Fruit fly (Drosophila melanogaster): Measurements from ENCODE around the gene Jwa.

Gene Jwa

dm6 chr2L:18676948-18677820 is 28.3 kb downstream of the Jwa start, which contains the start of the genes Mst36Fa and CG31751 (continued):
- TF ChIP-seq slp2 (GFP tag; optimal IDR thresholded peaks at IDR 0.05) (no peak), CrebB (tag; optimal IDR thresholded peaks at IDR 0.05) (peak; percentile 91), vfl (GFP tag; optimal IDR thresholded peaks at IDR 0.05) (peak; percentile 15), Mes4 (GFP tag; optimal IDR thresholded peaks at IDR 0.05) (peak; percentile 80), exex (tag; optimal IDR thresholded peaks at IDR 0.05) (peak; percentile 78), CG16813 (GFP tag; IDR thresholded peaks at IDR 0.05; ENCODE audit: partially characterized antibody) (no peak), abd-A (tag; optimal IDR thresholded peaks at IDR 0.05) (no peak), CG34422 (GFP tag; IDR thresholded peaks at IDR 0.05) (peak; percentile 68; the same call in 1 of the 3 replicates), CG9797 (GFP tag; optimal IDR thresholded peaks at IDR 0.05) (peak; percentile 33), Fer2 (tag; optimal IDR thresholded peaks at IDR 0.05) (peak; percentile 61), GATAe (GFP tag; conservative IDR thresholded peaks at IDR 0.05) (no peak), CG4282 (GFP tag; optimal IDR thresholded peaks at IDR 0.05) (peak; percentile 71), Dbx (GFP tag; IDR thresholded peaks at IDR 0.05) (peak; percentile 76), CG18476 (GFP tag; optimal IDR thresholded peaks at IDR 0.05) (peak; percentile 55), toy (GFP tag; IDR thresholded peaks at IDR 0.05) (0 out of 2 replicates have a peak, but pooled peaks have one; percentile 33), Oaz (GFP tag; IDR thresholded peaks at IDR 0.05) (no peak), btn (GFP tag; optimal IDR thresholded peaks at IDR 0.05) (peak; percentile 68), lov (optimal IDR thresholded peaks at IDR 0.05) (no peak), lov (GFP tag; IDR thresholded peaks at IDR 0.05) (0 out of 3 replicates have a peak, but pooled peaks have one; percentile 50), CG1602 (GFP tag; optimal IDR thresholded peaks at IDR 0.05) (peak; percentile 29), CG3995 (GFP tag; optimal IDR thresholded peaks at IDR 0.05) (peak; percentile 10), Tbp (GFP tag; optimal IDR thresholded peaks at IDR 0.05) (no peak), onecut (GFP tag; IDR thresholded peaks at IDR 0.05) (peak; percentile 74), zfh1 (GFP tag; IDR thresholded peaks at IDR 0.05) (peak; percentile 55; the same call in 1 of the 3 replicates), hb (GFP tag; IDR thresholded peaks at IDR 0.05; ENCODE audit: partially characterized antibody) (no peak), Xbp1 (GFP tag; optimal IDR thresholded peaks at IDR 0.05) (peak; percentile 27), crol (GFP tag; IDR thresholded peaks at IDR 0.05) (no peak), Nf-YA (GFP tag; IDR thresholded peaks at IDR 0.05) (peak; percentile 73), Dp (GFP tag; optimal IDR thresholded peaks at IDR 0.05) (peak; percentile 97), sqz (GFP tag; optimal IDR thresholded peaks at IDR 0.05) (no peak), sr (GFP tag; IDR thresholded peaks at IDR 0.05) (peak; percentile 45; the same call in 2 of the 3 replicates), CG17912 (GFP tag; optimal IDR thresholded peaks at IDR 0.05) (peak; percentile 76), tio (GFP tag; optimal IDR thresholded peaks at IDR 0.05) (peak; percentile 17), HmgZ (tag; optimal IDR thresholded peaks at IDR 0.05) (peak; percentile 68), CG9817 (tag; optimal IDR thresholded peaks at IDR 0.05) (peak; percentile 74), CG31365 (tag; optimal IDR thresholded peaks at IDR 0.05) (peak; percentile 75), tap (tag; optimal IDR thresholded peaks at IDR 0.05) (peak; percentile 63), dimm (GFP tag; IDR thresholded peaks at IDR 0.05) (no peak), peb (GFP tag; IDR thresholded peaks at IDR 0.05) (no peak), B-H1 (GFP tag; IDR thresholded peaks at IDR 0.05) (peak; percentile 52; the same call in 1 of the 3 replicates), emc (GFP tag; optimal IDR thresholded peaks at IDR 0.05) (no peak), CG7987 (GFP tag; optimal IDR thresholded peaks at IDR 0.05) (peak; percentile 92), nmo (GFP tag; optimal IDR thresholded peaks at IDR 0.05) (peak; percentile 30), CG32767 (GFP tag; IDR thresholded peaks at IDR 0.05) (peak; percentile 60), Ets97D (GFP tag; optimal IDR thresholded peaks at IDR 0.05) (peak; percentile 42), Aef1 (GFP tag; IDR thresholded peaks at IDR 0.05) (no peak), dpn (GFP tag; optimal IDR thresholded peaks at IDR 0.05) (peak; percentile 63 to 70), CG6813 (GFP tag; optimal IDR thresholded peaks at IDR 0.05) (peak; percentile 93), CG7786 (GFP tag; optimal IDR thresholded peaks at IDR 0.05) (peak; percentile 76)

Measured in whole organism, embryonic.